Fruit fly (Drosophila melanogaster) whole organism, embryonic: ENCODE results near the gene Idh3b.

Source experiments
- B-H1 ChIP-seq: fragments of 200-800 bp; sonication (Bioruptor generic); IDR thresholded peaks from 3 replicates; pipeline ENCODE4 v1.3.6; 2022; ENCODE audit warnings: missing biosample characterization, missing genetic modification characterization
- Bteb2 ChIP-seq: fragments of 200-800 bp; sonication (Bioruptor generic); optimal IDR thresholded peaks from 2 replicates; lab custom pipeline; 2016; ENCODE audit warnings: missing biosample characterization, missing genetic modification characterization
- CG11093 ChIP-seq: fragments of 200-800 bp; sonication (Bioruptor generic); IDR thresholded peaks from 3 replicates; pipeline ENCODE4 v1.3.6; 2022; ENCODE audit warnings: missing biosample characterization, missing genetic modification characterization
- CG12744 ChIP-seq: fragments of 200-800 bp; sonication (Bioruptor generic); optimal IDR thresholded peaks from 2 replicates; lab custom pipeline; 2016; ENCODE audit warnings: missing biosample characterization, missing genetic modification characterization
- CG13296 ChIP-seq: fragments of 200-800 bp; sonication (Bioruptor generic); optimal IDR thresholded peaks from 3 replicates; lab custom pipeline; 2018; ENCODE audit warnings: missing biosample characterization, mild to moderate bottlenecking, missing genetic modification characterization
- CG15479 ChIP-seq: fragments of 200-800 bp; sonication (Bioruptor generic); optimal IDR thresholded peaks from 3 replicates; lab custom pipeline; 2019; ENCODE audit warnings: missing biosample characterization, mild to moderate bottlenecking, missing genetic modification characterization, moderate library complexity
- CG4707 ChIP-seq: fragments of 200-800 bp; sonication (Bioruptor generic); optimal IDR thresholded peaks from 2 replicates; lab custom pipeline; 2018; ENCODE audit warnings: missing biosample characterization, mild to moderate bottlenecking, missing genetic modification characterization, moderate library complexity
- CG6254 ChIP-seq: fragments of 200-800 bp; sonication (Bioruptor generic); optimal IDR thresholded peaks from 3 replicates; lab custom pipeline; 2017; ENCODE audit warnings: mild to moderate bottlenecking, missing biosample characterization, missing genetic modification reagents, missing genetic modification characterization
- Dp ChIP-seq: fragments of 200-800 bp; sonication (Bioruptor generic); optimal IDR thresholded peaks from 2 replicates; lab custom pipeline; 2018; ENCODE audit warnings: missing biosample characterization, mild to moderate bottlenecking, missing genetic modification characterization, moderate library complexity
- Drgx ChIP-seq: fragments of 200-800 bp; sonication (Bioruptor generic); IDR thresholded peaks from 2 replicates; pipeline ENCODE4 v1.3.6; 2022; ENCODE audit warnings: missing biosample characterization, missing genetic modification characterization
- Ets65A ChIP-seq: fragments of 200-800 bp; sonication (Bioruptor generic); peaks from one replicate; lab custom pipeline; 2016; ENCODE audit warnings: missing biosample characterization, missing genetic modification characterization
- MESR4 ChIP-seq: fragments of 200-800 bp; sonication (Bioruptor generic); optimal IDR thresholded peaks from 2 replicates; lab custom pipeline; 2018; ENCODE audit warnings: missing biosample characterization, mild to moderate bottlenecking, missing genetic modification characterization, moderate library complexity
- Med ChIP-seq: fragments of 200-800 bp; sonication (Bioruptor generic); peaks from one replicate; lab custom pipeline; 2016; ENCODE audit warnings: missing biosample characterization, missing genetic modification characterization, mild to moderate bottlenecking, inconsistent platforms, moderate library complexity
- Neu2 ChIP-seq: fragments of 200-800 bp; sonication (Bioruptor generic); optimal IDR thresholded peaks from 3 replicates; lab custom pipeline; 2016; ENCODE audit warnings: missing biosample characterization, missing genetic modification characterization, borderline replicate concordance
- Pdp1 ChIP-seq, 2 experiments: fragments of 200-800 bp; sonication (Bioruptor generic); optimal IDR thresholded peaks; 3 replicates each; lab custom pipeline; 2016; ENCODE audit warnings: missing biosample characterization in 2 of 2, missing genetic modification characterization in 2 of 2, mild to moderate bottlenecking in 1 of 2, moderate library complexity in 1 of 2
- Sox100B ChIP-seq: fragments of 200-800 bp; sonication (Bioruptor generic); optimal IDR thresholded peaks from 3 replicates; lab custom pipeline; 2018; ENCODE audit warnings: missing biosample characterization, mild to moderate bottlenecking, missing genetic modification characterization
- Stat92E ChIP-seq, 3 experiments: fragments of >200 bp in 2 of 3; fragments of 200-800 bp in 1 of 3; sonication (Bioruptor generic) in 1 of 3; optimal IDR thresholded peaks; 2 replicates each; lab custom pipeline; 2017 to 2019; ENCODE audit warnings: missing biosample characterization in 3 of 3, missing genetic modification characterization in 3 of 3, mild to moderate bottlenecking in 1 of 3, moderate library complexity in 1 of 3
- Trl ChIP-seq, 3 experiments: fragments of >200 bp in 2 of 3; fragments of 200-800 bp in 1 of 3; sonication (Bioruptor generic) in 1 of 3; optimal IDR thresholded peaks; 2 replicates in 1 of 3; 3 replicates in 2 of 3; lab custom pipeline; 2016 to 2017; ENCODE audit warnings: missing biosample characterization in 1 of 3, missing genetic modification characterization in 1 of 3
- aop ChIP-seq: fragments of 200-800 bp; sonication (Bioruptor generic); IDR thresholded peaks from 2 replicates; pipeline ENCODE4 v1.3.6; 2022; ENCODE audit warnings: missing biosample characterization, missing genetic modification characterization
- bigmax ChIP-seq: fragments of 200-800 bp; sonication (Bioruptor generic); optimal IDR thresholded peaks from 2 replicates; lab custom pipeline; 2018; ENCODE audit warnings: missing biosample characterization, mild to moderate bottlenecking, missing genetic modification characterization
- bsh ChIP-seq, 2 experiments: fragments of 200-800 bp; sonication (Bioruptor generic); optimal IDR thresholded peaks; 2 replicates each; lab custom pipeline; 2017 to 2018; ENCODE audit warnings: mild to moderate bottlenecking in 2 of 2, missing biosample characterization in 2 of 2, missing genetic modification characterization in 2 of 2, moderate library complexity in 1 of 2
- chm ChIP-seq: fragments of 200-800 bp; sonication (Bioruptor generic); IDR thresholded peaks from 2 replicates; pipeline ENCODE4 v1.3.6; 2022; ENCODE audit warnings: missing biosample characterization, missing genetic modification characterization
- eve ChIP-seq, 2 experiments: fragments of >200 bp; optimal IDR thresholded peaks; 2 replicates each; lab custom pipeline; 2017; ENCODE audit warnings: missing biosample characterization in 2 of 2, missing genetic modification characterization in 2 of 2
- ewg ChIP-seq: fragments of 200-800 bp; sonication (Bioruptor generic); optimal IDR thresholded peaks from 3 replicates; lab custom pipeline; 2017; ENCODE audit warnings: mild to moderate bottlenecking, missing biosample characterization, missing genetic modification reagents, missing genetic modification characterization
- eyg ChIP-seq: fragments of 200-800 bp; sonication (Bioruptor generic); optimal IDR thresholded peaks from 3 replicates; lab custom pipeline; 2016; ENCODE audit warnings: missing biosample characterization, missing genetic modification characterization
- fd102C ChIP-seq: fragments of 200-800 bp; sonication (Bioruptor generic); optimal IDR thresholded peaks from 2 replicates; lab custom pipeline; 2018; ENCODE audit warnings: missing biosample characterization, mild to moderate bottlenecking, missing genetic modification characterization, moderate library complexity
- h ChIP-seq: fragments of >200 bp; optimal IDR thresholded peaks from 2 replicates; lab custom pipeline; 2017
- jumu ChIP-seq: fragments of 200-800 bp; sonication (Bioruptor generic); optimal IDR thresholded peaks from 3 replicates; lab custom pipeline; 2016; ENCODE audit warnings: missing biosample characterization, missing genetic modification characterization
- nom ChIP-seq: fragments of 200-800 bp; sonication (Bioruptor generic); optimal IDR thresholded peaks from 2 replicates; lab custom pipeline; 2017; ENCODE audit warnings: missing biosample characterization, missing genetic modification characterization, mild to moderate bottlenecking, moderate library complexity, missing genetic modification reagents
- pzg ChIP-seq: fragments of 200-800 bp; sonication (Bioruptor generic); optimal IDR thresholded peaks from 3 replicates; lab custom pipeline; 2018; ENCODE audit warnings: missing biosample characterization, mild to moderate bottlenecking, missing genetic modification characterization, moderate library complexity
- schlank ChIP-seq: fragments of 200-800 bp; sonication (Bioruptor generic); optimal IDR thresholded peaks from 2 replicates; lab custom pipeline; 2018; ENCODE audit warnings: missing biosample characterization, mild to moderate bottlenecking, missing genetic modification characterization
- seq ChIP-seq: fragments of 200-800 bp; sonication (Bioruptor generic); IDR thresholded peaks from 2 replicates; pipeline ENCODE4 v1.3.6; 2022; ENCODE audit warnings: missing biosample characterization, missing genetic modification characterization
- sr ChIP-seq: fragments of 200-800 bp; sonication (Bioruptor generic); IDR thresholded peaks from 3 replicates; pipeline ENCODE4 v1.3.6; 2022; ENCODE audit warnings: missing biosample characterization, missing genetic modification characterization
- stwl ChIP-seq: fragments of 200-800 bp; sonication (Bioruptor generic); optimal IDR thresholded peaks from 3 replicates; lab custom pipeline; 2018; ENCODE audit warnings: missing biosample characterization, mild to moderate bottlenecking, missing genetic modification characterization, moderate library complexity
- tio ChIP-seq: fragments of 200-800 bp; sonication (Bioruptor generic); optimal IDR thresholded peaks from 2 replicates; lab custom pipeline; 2017; ENCODE audit warnings: missing biosample characterization, missing genetic modification characterization, inconsistent platforms
- usp ChIP-seq: fragments of >200 bp; optimal IDR thresholded peaks from 2 replicates; lab custom pipeline; 2017; ENCODE audit warnings: missing biosample characterization, missing genetic modification characterization
- z ChIP-seq: fragments of 200-800 bp; sonication (Bioruptor generic); IDR thresholded peaks from 3 replicates; pipeline ENCODE4 v1.3.6; 2022; ENCODE audit warnings: missing biosample characterization, missing genetic modification characterization
- zen2 ChIP-seq: fragments of 200-800 bp; sonication (Bioruptor generic); IDR thresholded peaks from 3 replicates; pipeline ENCODE4 v1.3.6; 2022; ENCODE audit warnings: missing biosample characterization, missing genetic modification characterization; ENCODE audit not compliant: partially characterized antibody

Idh3b gene

DNA sequence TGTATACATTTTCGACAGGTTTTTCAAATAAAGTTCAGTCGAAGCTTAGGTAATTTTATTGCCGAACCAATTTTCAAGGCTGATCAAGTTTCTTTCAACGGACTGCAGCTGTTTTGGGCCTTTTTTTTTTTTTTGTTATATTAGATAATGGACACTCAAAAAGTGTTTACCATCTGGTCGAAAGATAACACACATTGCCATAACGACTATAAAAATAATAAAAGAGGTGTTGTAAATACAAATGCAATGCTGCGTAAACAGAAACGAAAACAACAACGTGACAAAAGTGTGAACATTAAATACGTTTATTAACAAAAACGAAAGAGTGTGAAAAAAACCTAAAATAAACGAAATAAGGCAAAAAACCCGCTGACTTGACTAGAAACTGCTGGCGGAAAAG is 41.4 kb downstream of the Idh3b start:
- no peak for TF ChIP-seq eyg
- peak; percentile 49 for TF ChIP-seq Ets65A (GFP tag; lab: Kevin White, UChicago)

dm6 chr3R:21976954-21977353 is 42.2 kb downstream of the Idh3b start:
- TF ChIP-seq aop (no peak), CG11093 (no peak), B-H1 (GFP tag; lab: Robert Waterston, UW) (no peak), pzg (no peak), Bteb2 (no peak), CG15479 (GFP tag; lab: Kevin White, UChicago) (no peak), eve (GFP tag; optimal IDR thresholded peaks at IDR 0.05; lab: Kevin White, UChicago) (no peak), CG12744 (GFP tag; lab: Kevin White, UChicago) (no peak), bigmax (GFP tag; lab: Kevin White, UChicago) (no peak), MESR4 (GFP tag; lab: Kevin White, UChicago) (no peak), tio (no peak), Dp (no peak), h (lab: Kevin White, UChicago) (no peak), Med (no peak), schlank (tag; lab: Kevin White, UChicago) (no peak), jumu (no peak), Sox100B (no peak)

- TF ChIP-seq nom (peak; percentile 4), CG13296 (GFP tag; lab: Kevin White, UChicago) (no peak)
Observed at dm6 chr3R:21976355-21976858, 42.8 kb downstream of the Idh3b start.

DNA sequence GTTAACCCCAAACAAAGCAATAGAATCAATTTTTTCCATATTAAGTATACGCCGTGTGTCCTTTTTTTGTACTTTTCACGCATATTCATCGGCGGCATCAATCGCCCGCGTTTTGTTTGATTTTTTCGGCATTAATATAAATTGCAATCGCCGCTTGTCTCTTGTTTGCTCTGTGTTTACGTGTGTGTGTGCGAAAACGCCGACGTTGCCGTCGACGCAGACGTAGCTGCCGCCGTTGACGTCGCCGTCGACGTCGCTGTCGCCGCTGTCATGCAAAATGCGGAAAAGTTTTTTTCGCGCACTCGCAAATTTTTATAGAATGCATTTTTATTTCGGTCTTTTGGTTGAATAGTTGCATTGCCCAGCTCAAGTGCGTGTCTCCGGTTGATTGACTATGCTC is 46.2 kb downstream of the Idh3b start:
- TF ChIP-seq Trl (optimal IDR thresholded peaks at IDR 0.05; lab: Kevin White, UChicago) (no peak), Trl (GFP tag; optimal IDR thresholded peaks at IDR 0.05; lab: Kevin White, UChicago) (no peak), sr (GFP tag; lab: Robert Waterston, UW) (no peak), Stat92E (GFP tag; optimal IDR thresholded peaks at IDR 0.05; lab: Kevin White, UChicago) (no peak), Neu2 (GFP tag; lab: Kevin White, UChicago) (no peak), chm (no peak), CG4707 (GFP tag; lab: Kevin White, UChicago) (no peak), stwl (tag; lab: Kevin White, UChicago) (no peak), usp (no peak), fd102C (no peak), zen2 (GFP tag; lab: Robert Waterston, UW) (no peak), Pdp1 (GFP tag; optimal IDR thresholded peaks at IDR 0.05; lab: Kevin White, UChicago) (no peak)
- TF ChIP-seq, all 482 proteins: peak for 0

dm6 chr3R:21972069-21972468 is 47.1 kb downstream of the Idh3b start:
- TF ChIP-seq Trl (optimal IDR thresholded peaks at IDR 0.05; lab: Kevin White, UChicago) (peak; percentile 16 to 37), Trl (GFP tag; optimal IDR thresholded peaks at IDR 0.05; lab: Kevin White, UChicago) (no peak), seq (GFP tag; lab: Robert Waterston, UW) (no peak), ewg (peak; percentile 33), z (GFP tag; lab: Robert Waterston, UW) (peak; percentile 4; the same call in 2 of the 3 replicates), bsh (GFP tag; optimal IDR thresholded peaks at IDR 0.05; lab: Kevin White, UChicago) (peak in 1 of 2 experiments; percentile 99), CG6254 (no peak), Drgx (GFP tag; lab: Robert Waterston, UW) (peak; percentile 93), nom (peak; percentile 99)
